Worm (Caenorhabditis elegans) whole organism, young adult: ENCODE measurements around the gene glt-6.
A peak's percentile ranks its signal among the peaks of the same experiment; 100 is the strongest.
"Not testable (repeated sequence)": the region's sequence is repeated elsewhere in the genome, so short reads cannot be mapped to it uniquely, and the experiment has no call there.

Experiments
- B0336.3 ChIP-seq: fragments of 200-800 bp; sonication (Bioruptor generic); IDR thresholded peaks from 2 replicates; pipeline ENCODE4 v1.3.6; 2022; ENCODE audit warnings: missing genetic modification characterization, missing compliant biosample characterization
- F49E8.2 ChIP-seq: sonication (generic microtip); optimal IDR thresholded peaks from 3 replicates; lab custom pipeline; 2017; ENCODE audit warnings: missing genetic modification characterization, mild to moderate bottlenecking, missing compliant biosample characterization, antibody characterized with exemption, moderate library complexity; ENCODE audit not compliant: insufficient read depth
- T26A5.8 ChIP-seq: sonication (generic microtip); optimal IDR thresholded peaks from 2 replicates; lab custom pipeline; 2016; ENCODE audit warnings: missing genetic modification characterization, missing compliant biosample characterization
- Y79H2A.3 ChIP-seq: fragments of 200-800 bp; sonication (Bioruptor generic); conservative IDR thresholded peaks from 2 replicates; pipeline ENCODE4 v1.3.6; 2022; ENCODE audit warnings: missing genetic modification reagents, missing genetic modification characterization, missing compliant biosample characterization
- Y95B8A.8 ChIP-seq: fragments of 200-800 bp; sonication (Bioruptor generic); IDR thresholded peaks from 2 replicates; pipeline ENCODE4 v1.3.6; 2022; ENCODE audit warnings: missing genetic modification reagents, missing genetic modification characterization, missing compliant biosample characterization
- ama-1 ChIP-seq, 3 experiments: fragments of 150-350 bp in 1 of 3; sonication (generic microtip) in 2 of 3; optimal IDR thresholded peaks; 2 replicates each; lab custom pipeline; 2014 to 2018; ENCODE audit warnings: missing biosample characterization in 2 of 3, missing genetic modification characterization in 2 of 3, missing genetic modification reagents in 2 of 3
- cebp-1 ChIP-seq, 2 experiments: fragments of 200-800 bp in 1 of 2; sonication (Bioruptor generic) in 1 of 2; sonication (generic microtip) in 1 of 2; IDR thresholded peaks in 1 of 2; optimal IDR thresholded peaks in 1 of 2; 2 replicates each; pipeline versions ENCODE4 v1.3.6 to Lab custom; 2017 to 2022; ENCODE audit warnings: missing compliant biosample characterization in 2 of 2, missing genetic modification characterization in 2 of 2, mild to moderate bottlenecking in 1 of 2, missing genetic modification reagents in 1 of 2, moderate library complexity in 1 of 2
- ceh-40 ChIP-seq: fragments of 200-800 bp; sonication (Bioruptor generic); IDR thresholded peaks from 2 replicates; pipeline ENCODE4 v1.3.6; 2022; ENCODE audit warnings: missing genetic modification characterization, missing compliant biosample characterization
- dpl-1 ChIP-seq: fragments of 150-350 bp; optimal IDR thresholded peaks from 2 replicates; lab custom pipeline; 2014; ENCODE audit warnings: missing biosample characterization, missing genetic modification reagents, missing genetic modification characterization
- efl-1 ChIP-seq: fragments of 150-350 bp; optimal IDR thresholded peaks from 2 replicates; lab custom pipeline; 2014; ENCODE audit warnings: missing biosample characterization, missing genetic modification reagents, missing genetic modification characterization
- egl-44 ChIP-seq: fragments of 200-800 bp; sonication (Bioruptor generic); IDR thresholded peaks from 2 replicates; pipeline ENCODE4 v1.3.6; 2022; ENCODE audit warnings: missing genetic modification reagents, missing genetic modification characterization, missing compliant biosample characterization
- egrh-3 ChIP-seq: fragments of 200-800 bp; sonication (Bioruptor generic); IDR thresholded peaks from 2 replicates; pipeline ENCODE4 v1.3.6; 2022; ENCODE audit warnings: missing genetic modification reagents, missing genetic modification characterization, missing compliant biosample characterization
- ekl-4 ChIP-seq: fragments of 200-800 bp; sonication (Bioruptor generic); IDR thresholded peaks from 2 replicates; pipeline ENCODE4 v1.3.6; 2022; ENCODE audit warnings: missing genetic modification reagents, missing genetic modification characterization, missing compliant biosample characterization
- him-1 ChIP-seq: sonication (generic microtip); optimal IDR thresholded peaks from 2 replicates; lab custom pipeline; 2016; ENCODE audit warnings: missing genotype, missing genetic modification reagents, missing genetic modification characterization, missing compliant biosample characterization
- hmg-1.2 ChIP-seq: fragments of 200-800 bp; sonication (Bioruptor generic); IDR thresholded peaks from 2 replicates; pipeline ENCODE4 v1.3.6; 2022; ENCODE audit warnings: missing genetic modification reagents, missing genetic modification characterization, missing compliant biosample characterization
- hrde-1 ChIP-seq: sonication (generic microtip); optimal IDR thresholded peaks from 2 replicates; lab custom pipeline; 2016; ENCODE audit warnings: missing genetic modification characterization, mild to moderate bottlenecking, missing compliant biosample characterization, moderate library complexity, missing genotype, missing genetic modification reagents, borderline replicate concordance
- lin-26 ChIP-seq: fragments of 200-800 bp; sonication (Bioruptor generic); IDR thresholded peaks from 2 replicates; pipeline ENCODE4 v1.3.6; 2022; ENCODE audit warnings: missing genetic modification reagents, missing genetic modification characterization, missing compliant biosample characterization
- lin-54 ChIP-seq: fragments of 200-800 bp; sonication (Bioruptor generic); optimal IDR thresholded peaks from 2 replicates; lab custom pipeline; 2018; ENCODE audit warnings: mild to moderate bottlenecking, missing genetic modification characterization, missing compliant biosample characterization
- lsl-1 ChIP-seq: fragments of 200-800 bp; sonication (Bioruptor generic); optimal IDR thresholded peaks from 2 replicates; lab custom pipeline; 2018; ENCODE audit warnings: mild to moderate bottlenecking, missing genetic modification characterization, moderate library complexity, missing compliant biosample characterization
- mcd-1 ChIP-seq: fragments of 200-800 bp; sonication (Bioruptor generic); IDR thresholded peaks from 2 replicates; pipeline ENCODE4 v1.3.6; 2022; ENCODE audit warnings: missing genetic modification reagents, missing genetic modification characterization, missing compliant biosample characterization
- nhr-179 ChIP-seq: sonication (generic microtip); optimal IDR thresholded peaks from 2 replicates; lab custom pipeline; 2016; ENCODE audit warnings: mild to moderate bottlenecking, missing genetic modification characterization, missing compliant biosample characterization
- nhr-27 ChIP-seq: fragments of 200-800 bp; sonication (Bioruptor generic); optimal IDR thresholded peaks from 2 replicates; lab custom pipeline; 2018; ENCODE audit warnings: mild to moderate bottlenecking, missing genetic modification characterization, moderate library complexity, missing compliant biosample characterization
- pbrm-1 ChIP-seq: fragments of 200-800 bp; sonication (Bioruptor generic); IDR thresholded peaks from 2 replicates; pipeline ENCODE4 v1.3.6; 2022; ENCODE audit warnings: missing genetic modification reagents, missing genetic modification characterization, missing compliant biosample characterization
- rcor-1 ChIP-seq: fragments of 200-800 bp; sonication (Bioruptor generic); IDR thresholded peaks from 2 replicates; pipeline ENCODE4 v1.3.6; 2022; ENCODE audit warnings: missing genetic modification reagents, missing genetic modification characterization, missing compliant biosample characterization
- rec-8 ChIP-seq, 2 experiments: sonication (generic microtip); optimal IDR thresholded peaks; 2 replicates each; lab custom pipeline; 2016; ENCODE audit warnings: mild to moderate bottlenecking in 2 of 2, missing genetic modification characterization in 2 of 2, missing genetic modification reagents in 2 of 2, missing genotype in 2 of 2, missing biosample characterization in 1 of 2, missing compliant biosample characterization in 1 of 2, moderate library complexity in 1 of 2
- sea-2 ChIP-seq: fragments of 200-800 bp; sonication (Bioruptor generic); IDR thresholded peaks from 2 replicates; pipeline ENCODE4 v1.3.6; 2022; ENCODE audit warnings: missing genetic modification characterization, missing compliant biosample characterization
- snpc-1.1 ChIP-seq: sonication (generic microtip); optimal IDR thresholded peaks from 2 replicates; lab custom pipeline; 2017; ENCODE audit warnings: missing genetic modification characterization, mild to moderate bottlenecking, missing compliant biosample characterization, antibody characterized with exemption, moderate library complexity, missing genotype, missing genetic modification reagents; ENCODE audit not compliant: insufficient read depth
- snpc-1.3 ChIP-seq: sonication (generic microtip); optimal IDR thresholded peaks from 2 replicates; lab custom pipeline; 2017; ENCODE audit warnings: missing genetic modification characterization, mild to moderate bottlenecking, missing compliant biosample characterization, antibody characterized with exemption, moderate library complexity, missing genotype, missing genetic modification reagents; ENCODE audit not compliant: insufficient read depth
- snpc-3.4 ChIP-seq: sonication (generic microtip); optimal IDR thresholded peaks from 2 replicates; lab custom pipeline; 2017; ENCODE audit warnings: missing genetic modification characterization, mild to moderate bottlenecking, missing compliant biosample characterization, antibody characterized with exemption, moderate library complexity, missing genotype, missing genetic modification reagents
- snpc-4 ChIP-seq, 5 experiments: fragments of 150-350 bp in 1 of 5; sonication (generic microtip) in 4 of 5; optimal IDR thresholded peaks; 2 replicates each; lab custom pipeline; 2014 to 2018; ENCODE audit warnings: missing genetic modification characterization in 5 of 5, missing biosample characterization in 3 of 5, antibody characterized with exemption in 2 of 5, mild to moderate bottlenecking in 2 of 5, missing compliant biosample characterization in 2 of 5, missing genotype in 2 of 5, moderate library complexity in 2 of 5, missing genetic modification reagents in 1 of 5
- tbx-9 ChIP-seq: sonication (generic microtip); optimal IDR thresholded peaks from 2 replicates; lab custom pipeline; 2016; ENCODE audit warnings: borderline replicate concordance, missing genetic modification characterization, inconsistent platforms, missing compliant biosample characterization

glt-6 gene

DNA sequence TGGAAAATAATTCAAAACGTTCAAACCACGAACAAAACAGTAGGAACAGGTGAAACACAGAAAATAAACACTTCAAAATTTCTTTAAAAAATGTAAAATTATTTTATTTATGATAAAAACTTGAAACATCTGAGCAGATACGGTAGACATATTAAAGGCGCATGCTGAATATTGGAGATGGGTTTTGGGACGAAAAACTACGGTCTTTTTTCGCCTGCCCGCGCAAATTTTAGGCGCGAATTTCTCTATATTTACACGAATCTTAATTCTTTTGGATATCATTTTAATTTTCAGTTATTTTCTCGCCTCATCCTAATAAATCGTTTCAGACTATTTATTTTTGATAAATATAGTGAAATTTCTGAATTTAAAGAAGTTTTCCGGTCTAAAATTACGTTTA lies 25.7 kb upstream of the glt-6 start (continued):
- TF ChIP-seq mcd-1 (GFP tag; lab: Robert Waterston, UW) (peak; percentile 54; the same call in 1 of the 2 replicates), rcor-1 (GFP tag; lab: Robert Waterston, UW) (peak; percentile 80), tbx-9 (tag; lab: Kevin White, UChicago) (no peak), pbrm-1 (GFP tag; lab: Robert Waterston, UW) (peak; percentile 90), hmg-1.2 (GFP tag; lab: Robert Waterston, UW) (peak; percentile 54), dpl-1 (GFP tag; lab: Kevin White, UChicago) (peak; percentile 98), him-1 (tag; lab: Kevin White, UChicago) (no peak), nhr-179 (no peak), snpc-4 (GFP tag; optimal IDR thresholded peaks at IDR 0.05; lab: Kevin White, UChicago) (peak; percentile 77), snpc-4 (tag; optimal IDR thresholded peaks at IDR 0.05; lab: Kevin White, UChicago) (peak in 3 of 4 experiments; percentile 40 to 61 (median 41)), snpc-3.4 (tag; lab: Kevin White, UChicago) (peak; percentile 94), lin-54 (GFP tag; lab: Kevin White, UChicago) (peak; percentile 85), snpc-1.1 (tag; lab: Kevin White, UChicago) (peak; percentile 72), efl-1 (GFP tag; lab: Kevin White, UChicago) (peak; percentile 99), Y95B8A.8 (GFP tag; lab: Robert Waterston, UW) (peak; percentile 92), T26A5.8 (tag; lab: Kevin White, UChicago) (no peak)

DNA sequence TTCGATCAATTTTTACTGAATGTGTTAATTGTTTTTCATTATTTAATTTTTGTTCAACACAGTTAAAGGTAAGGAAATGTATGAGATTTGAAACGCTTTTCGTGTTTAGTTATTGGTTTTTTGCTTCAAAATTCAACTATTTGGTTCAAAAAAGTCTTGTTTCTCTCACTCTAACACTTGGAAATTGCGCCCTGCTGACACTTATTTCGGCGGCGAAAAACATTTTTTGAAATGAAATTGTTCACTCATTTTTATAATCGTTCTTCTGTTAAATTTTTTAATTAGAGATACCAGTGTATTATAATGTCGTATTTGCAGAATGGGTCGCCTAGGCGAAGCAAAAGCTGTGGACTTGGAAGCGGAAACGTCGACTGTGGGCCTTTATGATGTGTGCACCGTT lies 25.3 kb upstream of the glt-6 start, which contains the start of gene rod-1:
TSS of gene rod-1 (plus strand) at position 319 of the 400 bp plus-strand sequence.
- TF ChIP-seq nhr-179 (no peak), nhr-27 (tag; lab: Kevin White, UChicago) (no peak), egrh-3 (GFP tag; lab: Robert Waterston, UW) (no peak), hmg-1.2 (GFP tag; lab: Robert Waterston, UW) (0 out of 2 replicates have a peak, but pooled peaks have one; percentile 8), pbrm-1 (GFP tag; lab: Robert Waterston, UW) (peak; percentile 41; the same call in 1 of the 2 replicates)

DNA sequence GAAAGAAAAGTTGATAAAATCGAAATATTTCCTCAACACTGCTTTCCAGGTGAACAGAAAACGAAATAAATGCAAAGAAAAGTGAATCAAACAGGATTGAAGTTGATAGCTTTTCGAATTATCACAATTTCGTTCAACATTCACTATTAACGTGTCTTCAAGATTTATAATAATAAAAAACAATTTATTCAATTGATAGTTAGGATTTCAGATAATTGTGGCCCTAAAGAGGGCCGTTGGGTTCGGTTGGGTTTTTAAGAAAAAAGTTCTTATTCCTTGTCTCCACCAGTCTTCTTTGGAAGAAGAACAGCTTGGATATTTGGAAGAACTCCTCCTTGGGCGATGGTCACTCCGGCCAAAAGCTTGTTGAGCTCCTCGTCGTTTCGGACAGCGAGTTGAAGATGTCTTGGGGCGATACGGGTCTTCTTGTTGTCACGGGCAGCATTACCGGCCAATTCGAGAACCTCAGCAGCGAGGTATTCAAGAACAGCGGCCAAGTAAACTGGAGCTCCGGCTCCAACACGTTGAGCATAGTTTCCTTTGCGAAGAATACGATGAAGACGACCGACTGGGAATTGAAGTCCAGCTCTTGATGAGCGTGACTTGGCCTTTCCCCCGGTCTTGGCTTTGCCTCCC lies 17.7 kb upstream of the glt-6 start:
- TF ChIP-seq egrh-3 (GFP tag; lab: Robert Waterston, UW): peak; percentile 40; the same call in 1 of the 2 replicates
- peak; percentile 53; the same call in 1 of the 2 replicates for TF ChIP-seq egl-44 (GFP tag; lab: Robert Waterston, UW)
- TF ChIP-seq lin-54 (GFP tag; lab: Kevin White, UChicago): peak; percentile 47
- TF ChIP-seq snpc-1.3 (tag; lab: Kevin White, UChicago): peak; percentile 2
- 0 out of 2 replicates have a peak, but pooled peaks have one; percentile 69 for TF ChIP-seq sea-2 (GFP tag; lab: Robert Waterston, UW)
- TF ChIP-seq snpc-4 (GFP tag; optimal IDR thresholded peaks at IDR 0.05; lab: Kevin White, UChicago); cebp-1 (GFP tag; IDR thresholded peaks at IDR 0.05; lab: Robert Waterston, UW); ama-1 (optimal IDR thresholded peaks at IDR 0.05; lab: Kevin White, UChicago): not testable (repeated sequence)
- peak in 1 of 4 experiments; percentile 43 for TF ChIP-seq snpc-4 (tag; optimal IDR thresholded peaks at IDR 0.05; lab: Kevin White, UChicago)
- 0 out of 2 replicates have a peak, but pooled peaks have one; percentile 3 for TF ChIP-seq ceh-40 (GFP tag; lab: Robert Waterston, UW)
- peak; percentile 25; the same call in 1 of the 2 replicates for TF ChIP-seq rcor-1 (GFP tag; lab: Robert Waterston, UW)
- TF ChIP-seq rec-8 (tag; optimal IDR thresholded peaks at IDR 0.05; lab: Kevin White, UChicago): peak in 1 of 2 experiments; percentile 38
- peak; percentile 49; the same call in 1 of the 2 replicates for TF ChIP-seq Y79H2A.3 (GFP tag; lab: Robert Waterston, UW)
- peak; percentile 49 for TF ChIP-seq snpc-3.4 (tag; lab: Kevin White, UChicago)
- peak; percentile 37; the same call in 1 of the 2 replicates for TF ChIP-seq ekl-4 (GFP tag; lab: Robert Waterston, UW)
- TF ChIP-seq lin-26: peak; percentile 87
- TF ChIP-seq hrde-1 (tag; lab: Kevin White, UChicago): peak; percentile 92
- TF ChIP-seq Y95B8A.8 (GFP tag; lab: Robert Waterston, UW): peak; percentile 51; the same call in 1 of the 2 replicates
- TF ChIP-seq lsl-1 (GFP tag; lab: Kevin White, UChicago): peak; percentile 31
- peak; percentile 5 for TF ChIP-seq cebp-1 (tag; optimal IDR thresholded peaks at IDR 0.05; lab: Kevin White, UChicago)
- 0 out of 2 replicates have a peak, but pooled peaks have one; percentile 34 for TF ChIP-seq B0336.3 (GFP tag; lab: Robert Waterston, UW)
- TF ChIP-seq F49E8.2: peak; percentile 49
- peak; percentile 32 to 33 for TF ChIP-seq ama-1 (GFP tag; optimal IDR thresholded peaks at IDR 0.05; lab: Kevin White, UChicago)
